Worm (Caenorhabditis elegans) whole organism, late embryonic: Measurements from ENCODE around the gene F15H10.9.

Source experiments
- C38D4.7 ChIP-seq: fragments of 200-800 bp; sonication (Bioruptor generic); optimal IDR thresholded peaks from 2 replicates; lab custom pipeline; 2018; ENCODE audit warnings: mild to moderate bottlenecking, missing genetic modification characterization, moderate library complexity, missing compliant biosample characterization
- K09A11.1 ChIP-seq: sonication (generic microtip); optimal IDR thresholded peaks from 2 replicates; lab custom pipeline; 2017; ENCODE audit warnings: antibody characterized with exemption, mild to moderate bottlenecking, missing genetic modification characterization, missing compliant biosample characterization; ENCODE audit not compliant: insufficient read depth
- Y22D7AL.16 ChIP-seq: sonication (generic microtip); optimal IDR thresholded peaks from 2 replicates; lab custom pipeline; 2016; ENCODE audit warnings: missing genetic modification characterization, missing compliant biosample characterization
- ama-1 ChIP-seq: fragments of 150-350 bp; optimal IDR thresholded peaks from 2 replicates; lab custom pipeline; 2014
- ceh-2 ChIP-seq: sonication (generic microtip); optimal IDR thresholded peaks from 2 replicates; lab custom pipeline; 2016; ENCODE audit warnings: missing genotype, missing genetic modification characterization, missing compliant biosample characterization
- ceh-22 ChIP-seq: sonication (generic microtip); optimal IDR thresholded peaks from 2 replicates; lab custom pipeline; 2017; ENCODE audit warnings: missing biosample characterization, missing genetic modification characterization
- ceh-24 ChIP-seq: sonication (generic microtip); optimal IDR thresholded peaks from 2 replicates; lab custom pipeline; 2016; ENCODE audit warnings: mild to moderate bottlenecking, missing genetic modification characterization, missing compliant biosample characterization
- ceh-31 ChIP-seq: sonication (generic microtip); optimal IDR thresholded peaks from 2 replicates; lab custom pipeline; 2016; ENCODE audit warnings: missing genetic modification characterization, missing compliant biosample characterization
- ceh-48 ChIP-seq: sonication (generic microtip); optimal IDR thresholded peaks from 2 replicates; lab custom pipeline; 2016; ENCODE audit warnings: missing genetic modification characterization, inconsistent platforms, missing compliant biosample characterization
- ceh-6 ChIP-seq: fragments of 200-800 bp; sonication (Bioruptor generic); optimal IDR thresholded peaks from 2 replicates; lab custom pipeline; 2018; ENCODE audit warnings: mild to moderate bottlenecking, missing genetic modification characterization, missing compliant biosample characterization
- dve-1 ChIP-seq: sonication (generic microtip); optimal IDR thresholded peaks from 2 replicates; lab custom pipeline; 2017; ENCODE audit warnings: antibody characterized with exemption, mild to moderate bottlenecking, missing genetic modification characterization, missing compliant biosample characterization
- elt-2 ChIP-seq: sonication (generic microtip); optimal IDR thresholded peaks from 2 replicates; lab custom pipeline; 2016; ENCODE audit warnings: missing genetic modification reagents, missing genetic modification characterization, missing compliant biosample characterization
- eyg-1 ChIP-seq: sonication (generic microtip); optimal IDR thresholded peaks from 2 replicates; lab custom pipeline; 2016; ENCODE audit warnings: missing genotype, missing genetic modification characterization, missing compliant biosample characterization
- fkh-10 ChIP-seq: fragments of 150-350 bp; optimal IDR thresholded peaks from 2 replicates; lab custom pipeline; 2014; ENCODE audit warnings: missing biosample characterization, missing genetic modification reagents, missing genetic modification characterization
- hlh-15 ChIP-seq: sonication (generic microtip); optimal IDR thresholded peaks from 2 replicates; lab custom pipeline; 2016; ENCODE audit warnings: missing genetic modification characterization, missing compliant biosample characterization
- hlh-30 ChIP-seq: sonication (generic microtip); optimal IDR thresholded peaks from 2 replicates; lab custom pipeline; 2017; ENCODE audit warnings: antibody characterized with exemption, missing genetic modification characterization, missing compliant biosample characterization; ENCODE audit not compliant: insufficient read depth
- hlh-6 ChIP-seq: sonication (generic microtip); optimal IDR thresholded peaks from 2 replicates; lab custom pipeline; 2016; ENCODE audit warnings: missing genotype, missing genetic modification characterization, missing compliant biosample characterization
- hlh-8 ChIP-seq: sonication (generic microtip); optimal IDR thresholded peaks from 2 replicates; lab custom pipeline; 2016; ENCODE audit warnings: missing genotype, missing genetic modification characterization, missing compliant biosample characterization
- lim-6 ChIP-seq: sonication (generic microtip); optimal IDR thresholded peaks from 2 replicates; lab custom pipeline; 2016; ENCODE audit warnings: missing genetic modification characterization, missing compliant biosample characterization
- lin-11 ChIP-seq: fragments of 200-800 bp; sonication (Bioruptor generic); optimal IDR thresholded peaks from 2 replicates; lab custom pipeline; 2018; ENCODE audit warnings: mild to moderate bottlenecking, missing genetic modification characterization, missing compliant biosample characterization
- mec-3 ChIP-seq: sonication (generic microtip); optimal IDR thresholded peaks from 2 replicates; lab custom pipeline; 2016; ENCODE audit warnings: borderline replicate concordance, missing genetic modification characterization, missing compliant biosample characterization
- nfya-1 ChIP-seq: sonication (generic microtip); optimal IDR thresholded peaks from 2 replicates; lab custom pipeline; 2017; ENCODE audit warnings: missing genetic modification characterization, mild to moderate bottlenecking, missing compliant biosample characterization, antibody characterized with exemption, moderate library complexity
- nhr-232 ChIP-seq: sonication (generic microtip); optimal IDR thresholded peaks from 2 replicates; lab custom pipeline; 2016; ENCODE audit warnings: missing genetic modification characterization, missing compliant biosample characterization
- odd-2 ChIP-seq: sonication (generic microtip); optimal IDR thresholded peaks from 2 replicates; lab custom pipeline; 2017; ENCODE audit warnings: antibody characterized with exemption, mild to moderate bottlenecking, missing genetic modification characterization, missing compliant biosample characterization
- pha-4 ChIP-seq: fragments of 150-350 bp; optimal IDR thresholded peaks from 2 replicates; lab custom pipeline; 2018; ENCODE audit warnings: missing biosample characterization, missing genetic modification reagents, missing genetic modification characterization
- pqm-1 ChIP-seq: sonication (generic microtip); optimal IDR thresholded peaks from 2 replicates; lab custom pipeline; 2016; ENCODE audit warnings: missing genetic modification characterization, missing compliant biosample characterization
- pros-1 ChIP-seq: fragments of 150-350 bp; optimal IDR thresholded peaks from 2 replicates; lab custom pipeline; 2014; ENCODE audit warnings: missing biosample characterization, missing genetic modification reagents, missing genetic modification characterization
- sdc-2 ChIP-seq: sonication (generic microtip); optimal IDR thresholded peaks from 2 replicates; lab custom pipeline; 2016; ENCODE audit warnings: missing genotype, missing genetic modification characterization, missing compliant biosample characterization
- sox-2 ChIP-seq: fragments of 200-800 bp; sonication (Bioruptor generic); IDR thresholded peaks from 2 replicates; pipeline ENCODE4 v1.3.6; 2022; ENCODE audit warnings: missing genetic modification reagents, missing genetic modification characterization, missing compliant biosample characterization
- tbx-2 ChIP-seq: sonication (generic microtip); optimal IDR thresholded peaks from 2 replicates; lab custom pipeline; 2016; ENCODE audit warnings: missing genetic modification characterization, missing compliant biosample characterization
- ttx-3 ChIP-seq: sonication (generic microtip); optimal IDR thresholded peaks from 2 replicates; lab custom pipeline; 2016; ENCODE audit warnings: missing genetic modification reagents, missing genetic modification characterization, missing compliant biosample characterization
- unc-3 ChIP-seq, 2 experiments: fragments of 200-800 bp in 1 of 2; sonication (Bioruptor generic) in 1 of 2; sonication (generic microtip) in 1 of 2; conservative IDR thresholded peaks in 1 of 2; optimal IDR thresholded peaks in 1 of 2; 2 replicates each; pipeline versions ENCODE4 v1.3.6 to Lab custom; 2016 to 2022; ENCODE audit warnings: missing compliant biosample characterization in 2 of 2, missing genetic modification characterization in 2 of 2, missing genetic modification reagents in 1 of 2
- unc-42 ChIP-seq: sonication (generic microtip); optimal IDR thresholded peaks from 2 replicates; lab custom pipeline; 2016; ENCODE audit warnings: missing genotype, missing genetic modification characterization, missing compliant biosample characterization
- unc-86 ChIP-seq: sonication (generic microtip); optimal IDR thresholded peaks from 2 replicates; lab custom pipeline; 2016; ENCODE audit warnings: missing genetic modification characterization, missing compliant biosample characterization
- zip-5 ChIP-seq: sonication (generic microtip); optimal IDR thresholded peaks from 2 replicates; lab custom pipeline; 2016; ENCODE audit warnings: missing genetic modification characterization, missing compliant biosample characterization

F15H10.9 gene

ce11 chrV:10404701-10405100, 9.8 kb downstream of the F15H10.9 start:
- no peak for TF ChIP-seq eyg-1 (tag; lab: Kevin White, UChicago)
- TF ChIP-seq fkh-10 (GFP tag; lab: Kevin White, UChicago) = no peak
- no peak for TF ChIP-seq nfya-1
- TF ChIP-seq unc-42 (tag; lab: Kevin White, UChicago) = no peak
- no peak for TF ChIP-seq zip-5
- TF ChIP-seq ttx-3 (tag; lab: Kevin White, UChicago) = no peak
- no peak for TF ChIP-seq unc-86
- no peak for TF ChIP-seq hlh-6 (tag; lab: Kevin White, UChicago)
- TF ChIP-seq ceh-24 (tag; lab: Kevin White, UChicago) = no peak
- TF ChIP-seq lin-11 (tag; lab: Kevin White, UChicago) = no peak
- TF ChIP-seq dve-1 (tag; lab: Kevin White, UChicago) = no peak
- TF ChIP-seq hlh-8 = no peak
- TF ChIP-seq ceh-22 = no peak
- TF ChIP-seq pqm-1 (tag; lab: Kevin White, UChicago) = no peak
- no peak for TF ChIP-seq hlh-30
- TF ChIP-seq nhr-232 (tag; lab: Kevin White, UChicago) = no peak

- no peak for TF ChIP-seq ceh-6 (GFP tag; lab: Kevin White, UChicago)
- TF ChIP-seq sdc-2 (tag; lab: Kevin White, UChicago) = no peak
- no peak for TF ChIP-seq nfya-1
- TF ChIP-seq lin-11 (tag; lab: Kevin White, UChicago) = no peak
- TF ChIP-seq ceh-31 = no peak
- no peak for TF ChIP-seq elt-2 (tag; lab: Kevin White, UChicago)
- TF ChIP-seq odd-2 (tag; lab: Kevin White, UChicago) = no peak
- no peak for TF ChIP-seq ama-1
- no peak for TF ChIP-seq C38D4.7 (GFP tag; lab: Kevin White, UChicago)
- no peak for TF ChIP-seq sox-2 (GFP tag; lab: Robert Waterston, UW)
- TF ChIP-seq ceh-2 (tag; lab: Kevin White, UChicago) = no peak
- no peak for TF ChIP-seq eyg-1 (tag; lab: Kevin White, UChicago)
Measured at ce11 chrV:10402804-10403203, 11.7 kb downstream of the F15H10.9 start, which contains the start of gene F15H10.8. TSS of gene F15H10.8 (minus strand) at chrV:10402904.

ce11 chrV:10399290-10399689, 15.2 kb downstream of the F15H10.9 start:
- peak; percentile 77 for TF ChIP-seq elt-2 (tag; lab: Kevin White, UChicago)
- no peak for TF ChIP-seq tbx-2 (tag; lab: Kevin White, UChicago)

- TF ChIP-seq unc-3 (GFP tag; conservative IDR thresholded peaks at IDR 0.05; lab: Robert Waterston, UW) = no peak
- no peak for TF ChIP-seq unc-3 (tag; optimal IDR thresholded peaks at IDR 0.05; lab: Kevin White, UChicago)
- TF ChIP-seq unc-86 = no peak
- TF ChIP-seq K09A11.1 (tag; lab: Kevin White, UChicago) = no peak
- TF ChIP-seq pha-4 = no peak
- no peak for TF ChIP-seq Y22D7AL.16
- no peak for TF ChIP-seq hlh-15
- no peak for TF ChIP-seq pros-1 (tag; lab: Kevin White, UChicago)
- TF ChIP-seq odd-2 (tag; lab: Kevin White, UChicago) = no peak
- no peak for TF ChIP-seq ceh-22
Measured at ce11 chrV:10398431-10398830, 16.1 kb downstream of the F15H10.9 start, which contains the start of gene ugt-2. TSS of gene ugt-2 (plus strand) at chrV:10398801.

DNA sequence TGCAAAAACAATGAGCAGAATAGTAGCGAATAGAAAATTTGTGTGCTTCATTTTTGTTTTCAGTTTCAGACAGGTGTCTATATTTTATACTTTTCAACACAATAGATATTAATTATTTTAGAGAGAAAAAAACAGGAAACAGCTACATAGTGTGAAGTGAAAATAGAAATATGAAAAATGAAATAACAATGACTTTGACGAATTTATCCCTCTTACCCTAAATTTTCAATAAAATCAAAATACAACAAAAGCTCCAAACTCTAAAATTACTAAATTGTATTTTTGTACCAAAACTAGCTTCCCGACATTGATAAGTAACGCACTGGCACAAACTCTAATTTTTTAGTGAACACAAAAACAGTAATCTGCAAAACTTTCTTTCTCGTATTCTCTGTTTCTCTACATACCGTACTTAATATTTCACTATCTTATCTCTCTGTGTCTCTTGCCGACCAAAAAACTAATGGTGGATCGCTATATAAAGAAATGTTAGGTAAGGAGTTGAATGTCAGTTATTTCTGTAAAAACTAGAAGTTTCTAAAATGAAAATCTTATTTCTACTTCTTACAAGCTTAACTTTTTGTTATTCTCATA, 19.2 kb downstream of the F15H10.9 start, which contains the start of the genes col-151 and ugt-1:
col-151 (minus strand) TSS at position 51 of the 594 bp plus-strand sequence.
ugt-1 (plus strand) TSS at position 491 of the 594 bp plus-strand sequence.
- TF ChIP-seq mec-3 (tag; lab: Kevin White, UChicago) (no peak), pros-1 (tag; lab: Kevin White, UChicago) (no peak), C38D4.7 (GFP tag; lab: Kevin White, UChicago) (no peak), ceh-48 (tag; lab: Kevin White, UChicago) (no peak), lim-6 (tag; lab: Kevin White, UChicago) (no peak)
